ENCODE assay signal across 6 fruit fly cellular contexts in genomic region chr2L:6601018-6601505, dm6.
TF ChIP-seq lines count a peak whose summit lies in the region.

TSS of gene Dpp10 (minus strand) at chr2L:6601068.

- TF ChIP-seq CTCF in whole organism, embryonic (GFP tag; optimal IDR thresholded peaks at IDR 0.05; lab: Kevin White, UChicago): no peak

TF ChIP-seq in whole organism, 6 proteins besides CTCF, POLR2A, EP300 and RAD21:
- TF ChIP-seq usp (GFP tag; optimal IDR thresholded peaks at IDR 0.05; lab: Kevin White, UChicago): no peak
- no peak for TF ChIP-seq psq (optimal IDR thresholded peaks at IDR 0.05; lab: Kevin White, UChicago)
- peak; percentile 86 for TF ChIP-seq Dll (optimal IDR thresholded peaks at IDR 0.05; lab: Kevin White, UChicago)
- TF ChIP-seq EcR (GFP tag; optimal IDR thresholded peaks at IDR 0.05; lab: Kevin White, UChicago): no peak
- TF ChIP-seq pan (optimal IDR thresholded peaks at IDR 0.05; lab: Kevin White, UChicago): no peak
- TF ChIP-seq CG8478 (optimal IDR thresholded peaks at IDR 0.05; lab: Kevin White, UChicago): no peak

TF ChIP-seq in whole organism, adult, 20 proteins besides CTCF, POLR2A, EP300 and RAD21 (continues in another document):
- TF ChIP-seq Mnt (GFP tag; optimal IDR thresholded peaks at IDR 0.05; lab: Kevin White, UChicago) (peak; percentile 54), CG5204 (GFP tag; optimal IDR thresholded peaks at IDR 0.05; lab: Kevin White, UChicago) (peak; percentile 90), toe (GFP tag; optimal IDR thresholded peaks at IDR 0.05; lab: Kevin White, UChicago) (peak; percentile 87), cnc (optimal IDR thresholded peaks at IDR 0.05; lab: Kevin White, UChicago) (no peak), kay (GFP tag; lab: Kevin White, UChicago; ENCODE audit: borderline replicate concordance) (peak; percentile 75), CG7045 (GFP tag; optimal IDR thresholded peaks at IDR 0.05; lab: Kevin White, UChicago) (peak; percentile 92), CG7101 (tag; optimal IDR thresholded peaks at IDR 0.05; lab: Kevin White, UChicago) (peak; percentile 82), CG11617 (GFP tag; optimal IDR thresholded peaks at IDR 0.05; lab: Kevin White, UChicago) (peak; percentile 70), Crg-1 (GFP tag; optimal IDR thresholded peaks at IDR 0.05; lab: Kevin White, UChicago) (peak; percentile 5), Hr96 (GFP tag; optimal IDR thresholded peaks at IDR 0.05; lab: Kevin White, UChicago) (peak; percentile 77), bab1 (GFP tag; optimal IDR thresholded peaks at IDR 0.05; lab: Kevin White, UChicago) (no peak), CG33017 (tag; optimal IDR thresholded peaks at IDR 0.05; lab: Kevin White, UChicago) (peak; percentile 90), Clk (GFP tag; optimal IDR thresholded peaks at IDR 0.05; lab: Kevin White, UChicago) (peak; percentile 84), ovo (GFP tag; optimal IDR thresholded peaks at IDR 0.05; lab: Kevin White, UChicago) (no peak), CG1620 (GFP tag; optimal IDR thresholded peaks at IDR 0.05; lab: Kevin White, UChicago) (peak; percentile 18), CG12768 (GFP tag; optimal IDR thresholded peaks at IDR 0.05; lab: Kevin White, UChicago) (peak; percentile 93), tj (GFP tag; optimal IDR thresholded peaks at IDR 0.05; lab: Kevin White, UChicago) (peak; percentile 40)

TF ChIP-seq in whole organism, embryonic, 481 proteins besides CTCF, POLR2A, EP300 and RAD21 (continues in another document):
- TF ChIP-seq Antp (GFP tag; optimal IDR thresholded peaks at IDR 0.05; lab: Kevin White, UChicago) (peak; percentile 84), HmgZ (tag; optimal IDR thresholded peaks at IDR 0.05; lab: Kevin White, UChicago) (peak; percentile 95), Jarid2 (GFP tag; optimal IDR thresholded peaks at IDR 0.05; lab: Kevin White, UChicago) (peak; percentile 55), bowl (GFP tag; IDR thresholded peaks at IDR 0.05; lab: Robert Waterston, UW) (peak; percentile 93), CG4360 (GFP tag; IDR thresholded peaks at IDR 0.05; lab: Robert Waterston, UW) (peak; percentile 38; the same call in 1 of the 2 replicates), CG42726 (GFP tag; IDR thresholded peaks at IDR 0.05; lab: Robert Waterston, UW; ENCODE audit: partially characterized antibody) (no peak), CG2120 (GFP tag; optimal IDR thresholded peaks at IDR 0.05; lab: Kevin White, UChicago) (peak; percentile 98), Gug (GFP tag; IDR thresholded peaks at IDR 0.05; lab: Robert Waterston, UW) (peak; percentile 90), Abd-B (GFP tag; optimal IDR thresholded peaks at IDR 0.05; lab: Kevin White, UChicago) (peak; percentile 81), CG12299 (tag; optimal IDR thresholded peaks at IDR 0.05; lab: Kevin White, UChicago) (peak; percentile 88), CG18599 (GFP tag; optimal IDR thresholded peaks at IDR 0.05; lab: Kevin White, UChicago) (peak; percentile 98), ara (GFP tag; IDR thresholded peaks at IDR 0.05; lab: Robert Waterston, UW) (peak; percentile 77), lmd (GFP tag; IDR thresholded peaks at IDR 0.05; lab: Robert Waterston, UW) (peak; percentile 95), nerfin-1 (tag; optimal IDR thresholded peaks at IDR 0.05; lab: Kevin White, UChicago) (peak; percentile 67), jigr1 (GFP tag; IDR thresholded peaks at IDR 0.05; lab: Robert Waterston, UW) (peak; percentile 90), CG5245 (GFP tag; optimal IDR thresholded peaks at IDR 0.05; lab: Kevin White, UChicago) (peak; percentile 61), psq (GFP tag; optimal IDR thresholded peaks at IDR 0.05; lab: Kevin White, UChicago) (peak; percentile 12)

TF ChIP-seq in whole organism, prepupa, 60 proteins besides CTCF, POLR2A, EP300 and RAD21 (continues in another document):
- TF ChIP-seq lz (GFP tag; optimal IDR thresholded peaks at IDR 0.05; lab: Kevin White, UChicago) (peak; percentile 72), Blimp-1 (GFP tag; optimal IDR thresholded peaks at IDR 0.05; lab: Kevin White, UChicago) (no peak), Ets21C (GFP tag; optimal IDR thresholded peaks at IDR 0.05; lab: Kevin White, UChicago) (peak; percentile 63), CG6792 (GFP tag; optimal IDR thresholded peaks at IDR 0.05; lab: Kevin White, UChicago) (peak; percentile 61), CG8632 (GFP tag; optimal IDR thresholded peaks at IDR 0.05; lab: Kevin White, UChicago) (peak; percentile 67), topi (GFP tag; optimal IDR thresholded peaks at IDR 0.05; lab: Kevin White, UChicago) (peak; percentile 70), Lpt (GFP tag; optimal IDR thresholded peaks at IDR 0.05; lab: Kevin White, UChicago) (peak; percentile 59), Ets96B (tag; optimal IDR thresholded peaks at IDR 0.05; lab: Kevin White, UChicago) (peak; percentile 70), OdsH (GFP tag; optimal IDR thresholded peaks at IDR 0.05; lab: Kevin White, UChicago) (peak; percentile 76), fkh (GFP tag; optimal IDR thresholded peaks at IDR 0.05; lab: Kevin White, UChicago) (no peak), fd85E (GFP tag; optimal IDR thresholded peaks at IDR 0.05; lab: Kevin White, UChicago) (no peak), pdm3 (GFP tag; optimal IDR thresholded peaks at IDR 0.05; lab: Kevin White, UChicago) (peak; percentile 80), esn (GFP tag; optimal IDR thresholded peaks at IDR 0.05; lab: Kevin White, UChicago) (no peak), Eip75B (GFP tag; optimal IDR thresholded peaks at IDR 0.05; lab: Kevin White, UChicago) (peak; percentile 72), Sox15 (GFP tag; optimal IDR thresholded peaks at IDR 0.05; lab: Kevin White, UChicago) (peak; percentile 58), CG6854 (GFP tag; optimal IDR thresholded peaks at IDR 0.05; lab: Kevin White, UChicago) (no peak), CG6808 (GFP tag; optimal IDR thresholded peaks at IDR 0.05; lab: Kevin White, UChicago) (peak; percentile 62), CG11762 (GFP tag; optimal IDR thresholded peaks at IDR 0.05; lab: Kevin White, UChicago; ENCODE audit: insufficient read depth) (peak; percentile 24)

TF ChIP-seq in whole organism, pupa, 21 proteins besides CTCF, POLR2A, EP300 and RAD21 (continues in another document):
- TF ChIP-seq fd96Ca (GFP tag; IDR thresholded peaks at IDR 0.05; lab: Robert Waterston, UW) (peak; percentile 86), gl (tag; optimal IDR thresholded peaks at IDR 0.05; lab: Kevin White, UChicago) (no peak), EcR (GFP tag; optimal IDR thresholded peaks at IDR 0.05; lab: Kevin White, UChicago) (no peak), CG32121 (GFP tag; IDR thresholded peaks at IDR 0.05; lab: Robert Waterston, UW) (peak; percentile 88), CG8159 (tag; optimal IDR thresholded peaks at IDR 0.05; lab: Kevin White, UChicago) (peak; percentile 78), Pif1A (GFP tag; optimal IDR thresholded peaks at IDR 0.05; lab: Kevin White, UChicago) (peak; percentile 78), Pif1B (GFP tag; optimal IDR thresholded peaks at IDR 0.05; lab: Kevin White, UChicago) (peak; percentile 55), CG17806 (tag; optimal IDR thresholded peaks at IDR 0.05; lab: Kevin White, UChicago) (no peak), CG8301 (tag; optimal IDR thresholded peaks at IDR 0.05; lab: Kevin White, UChicago) (peak; percentile 66), rn (GFP tag; IDR thresholded peaks at IDR 0.05; lab: Robert Waterston, UW) (0 out of 2 replicates have a peak, but pooled peaks have one; percentile 17), CG10348 (GFP tag; IDR thresholded peaks at IDR 0.05; lab: Robert Waterston, UW) (peak; percentile 72), CG9948 (tag; optimal IDR thresholded peaks at IDR 0.05; lab: Kevin White, UChicago) (no peak), CG34367 (tag; optimal IDR thresholded peaks at IDR 0.05; lab: Kevin White, UChicago) (peak; percentile 56), CG14655 (GFP tag; optimal IDR thresholded peaks at IDR 0.05; lab: Kevin White, UChicago) (peak; percentile 73), CG15710 (tag; optimal IDR thresholded peaks at IDR 0.05; lab: Kevin White, UChicago) (peak; percentile 72), D1 (tag; optimal IDR thresholded peaks at IDR 0.05; lab: Kevin White, UChicago) (peak; percentile 2), Snoo (tag; optimal IDR thresholded peaks at IDR 0.05; lab: Kevin White, UChicago) (peak; percentile 58), CG4496 (GFP tag; IDR thresholded peaks at IDR 0.05; lab: Robert Waterston, UW) (peak; percentile 90), Ets98B (GFP tag; IDR thresholded peaks at IDR 0.05; lab: Robert Waterston, UW) (peak; percentile 89), CG12605 (GFP tag; IDR thresholded peaks at IDR 0.05; lab: Robert Waterston, UW) (peak; percentile 79)

TF ChIP-seq in whole organism, wandering third instar larva, 38 proteins besides CTCF, POLR2A, EP300 and RAD21 (continues in another document):
- peak; percentile 64 for TF ChIP-seq ey (GFP tag; optimal IDR thresholded peaks at IDR 0.05; lab: Kevin White, UChicago)
- no peak for TF ChIP-seq lola (GFP tag; optimal IDR thresholded peaks at IDR 0.05; lab: Kevin White, UChicago)
- TF ChIP-seq CrebA (GFP tag; optimal IDR thresholded peaks at IDR 0.05; lab: Kevin White, UChicago; ENCODE audit: borderline replicate concordance): no peak
- no peak for TF ChIP-seq N (GFP tag; optimal IDR thresholded peaks at IDR 0.05; lab: Kevin White, UChicago)
- no peak for TF ChIP-seq CG32264 (GFP tag; optimal IDR thresholded peaks at IDR 0.05; lab: Kevin White, UChicago)
- TF ChIP-seq jim (GFP tag; optimal IDR thresholded peaks at IDR 0.05; lab: Kevin White, UChicago): no peak
- TF ChIP-seq fru (GFP tag; optimal IDR thresholded peaks at IDR 0.05; lab: Kevin White, UChicago): peak; percentile 77
- TF ChIP-seq dl (GFP tag; optimal IDR thresholded peaks at IDR 0.05; lab: Kevin White, UChicago; ENCODE audit: insufficient read depth in 1 of 2, partially characterized antibody in 2 of 2): peak in 1 of 2 experiments; percentile 9
- TF ChIP-seq Dfd (GFP tag; optimal IDR thresholded peaks at IDR 0.05; lab: Kevin White, UChicago): no peak
- no peak for TF ChIP-seq dsf (GFP tag; optimal IDR thresholded peaks at IDR 0.05; lab: Kevin White, UChicago; ENCODE audit: borderline replicate concordance)
- TF ChIP-seq CG9705 (GFP tag; optimal IDR thresholded peaks at IDR 0.05; lab: Kevin White, UChicago): no peak
- TF ChIP-seq Mio (GFP tag; optimal IDR thresholded peaks at IDR 0.05; lab: Kevin White, UChicago): no peak
- peak in 1 of 2 experiments; percentile 70 for TF ChIP-seq foxo (GFP tag; optimal IDR thresholded peaks at IDR 0.05; lab: Kevin White, UChicago)
- TF ChIP-seq sv (GFP tag; optimal IDR thresholded peaks at IDR 0.05; lab: Kevin White, UChicago): peak; percentile 91
- peak; percentile 48 for TF ChIP-seq OdsH (GFP tag; optimal IDR thresholded peaks at IDR 0.05; lab: Kevin White, UChicago)
- TF ChIP-seq usp (GFP tag; optimal IDR thresholded peaks at IDR 0.05; lab: Kevin White, UChicago): no peak
- TF ChIP-seq brk (GFP tag; optimal IDR thresholded peaks at IDR 0.05; lab: Kevin White, UChicago): no peak
- TF ChIP-seq tai (GFP tag; optimal IDR thresholded peaks at IDR 0.05; lab: Kevin White, UChicago): peak; percentile 61
- TF ChIP-seq br (GFP tag; optimal IDR thresholded peaks at IDR 0.05; lab: Kevin White, UChicago): peak; percentile 70
- TF ChIP-seq Dif (GFP tag; optimal IDR thresholded peaks at IDR 0.05; lab: Kevin White, UChicago; ENCODE audit: partially characterized antibody): peak; percentile 56
- TF ChIP-seq Vsx2 (GFP tag; optimal IDR thresholded peaks at IDR 0.05; lab: Kevin White, UChicago; ENCODE audit: partially characterized antibody): peak; percentile 5
